Worm (Caenorhabditis elegans) whole organism, early embryonic: Measurements from ENCODE around the gene plg-1.

Source experiments
- B0310.2 ChIP-seq: sonication (generic microtip); optimal IDR thresholded peaks from 2 replicates; lab custom pipeline; 2016; ENCODE audit warnings: mild to moderate bottlenecking, missing genetic modification characterization, missing compliant biosample characterization
- F13C5.2 ChIP-seq: sonication (generic microtip); optimal IDR thresholded peaks from 2 replicates; lab custom pipeline; 2017; ENCODE audit warnings: mild to moderate bottlenecking, missing genetic modification characterization, inconsistent platforms, missing compliant biosample characterization
- aly-1 ChIP-seq: sonication (generic microtip); optimal IDR thresholded peaks from 2 replicates; lab custom pipeline; 2016; ENCODE audit warnings: missing genetic modification characterization, missing compliant biosample characterization
- ama-1 ChIP-seq: fragments of 150-350 bp; optimal IDR thresholded peaks from 2 replicates; lab custom pipeline; 2014
- ceh-13 ChIP-seq: fragments of 200-800 bp; sonication (Bioruptor generic); optimal IDR thresholded peaks from 2 replicates; lab custom pipeline; 2018; ENCODE audit warnings: mild to moderate bottlenecking, missing genetic modification characterization, missing compliant biosample characterization
- ceh-36 ChIP-seq: sonication (generic microtip); optimal IDR thresholded peaks from 2 replicates; lab custom pipeline; 2016; ENCODE audit warnings: missing genetic modification characterization, inconsistent platforms, missing compliant biosample characterization
- ets-7 ChIP-seq: sonication (generic microtip); optimal IDR thresholded peaks from 2 replicates; lab custom pipeline; 2016; ENCODE audit warnings: missing genotype, missing genetic modification characterization, missing compliant biosample characterization
- flt-1 ChIP-seq: fragments of 200-800 bp; sonication (Bioruptor generic); IDR thresholded peaks from 2 replicates; pipeline ENCODE4 v1.3.6; 2022; ENCODE audit warnings: missing genetic modification characterization, missing compliant biosample characterization
- hmbx-1 ChIP-seq: sonication (generic microtip); optimal IDR thresholded peaks from 2 replicates; lab custom pipeline; 2016; ENCODE audit warnings: mild to moderate bottlenecking, missing genetic modification characterization, missing compliant biosample characterization
- hmg-4 ChIP-seq: fragments of 200-800 bp; sonication (Bioruptor generic); optimal IDR thresholded peaks from 2 replicates; lab custom pipeline; 2018; ENCODE audit warnings: mild to moderate bottlenecking, missing genetic modification characterization, missing compliant biosample characterization
- hnd-1 ChIP-seq: sonication (generic microtip); optimal IDR thresholded peaks from 2 replicates; lab custom pipeline; 2016; ENCODE audit warnings: missing genetic modification characterization, missing compliant biosample characterization
- pes-1 ChIP-seq: fragments of 200-800 bp; sonication (Bioruptor generic); IDR thresholded peaks from 2 replicates; pipeline ENCODE4 v1.3.6; 2022; ENCODE audit warnings: missing genetic modification reagents, missing genetic modification characterization, missing compliant biosample characterization
- scrt-1 ChIP-seq: fragments of 200-800 bp; sonication (Bioruptor generic); IDR thresholded peaks from 2 replicates; pipeline ENCODE4 v1.3.6; 2022; ENCODE audit warnings: missing genetic modification characterization, missing compliant biosample characterization
- sea-1 ChIP-seq: fragments of 200-800 bp; sonication (Bioruptor generic); conservative IDR thresholded peaks from 2 replicates; pipeline ENCODE4 v1.3.6; 2022; ENCODE audit warnings: missing genetic modification characterization, missing compliant biosample characterization
- tbx-11 ChIP-seq: fragments of 200-800 bp; sonication (Bioruptor generic); IDR thresholded peaks from 2 replicates; pipeline ENCODE4 v1.3.6; 2022; ENCODE audit warnings: missing genetic modification characterization, missing compliant biosample characterization
- tbx-37 ChIP-seq: fragments of 200-800 bp; sonication (Bioruptor generic); conservative IDR thresholded peaks from 2 replicates; pipeline ENCODE4 v1.3.6; 2022; ENCODE audit warnings: missing genetic modification reagents, missing genetic modification characterization, missing compliant biosample characterization
- tra-4 ChIP-seq: sonication (generic microtip); optimal IDR thresholded peaks from 2 replicates; lab custom pipeline; 2017; ENCODE audit warnings: missing genetic modification characterization, missing compliant biosample characterization

plg-1 gene

ce11 chrIII:8824556-8824955, 27.5 kb upstream of the plg-1 start:
- no peak for TF ChIP-seq scrt-1 (GFP tag; lab: Robert Waterston, UW)
- TF ChIP-seq hmbx-1: no peak

- no peak for TF ChIP-seq ceh-13
- no peak for TF ChIP-seq ama-1
- TF ChIP-seq hmg-4: no peak
- no peak for TF ChIP-seq ceh-36 (tag; lab: Kevin White, UChicago)
- no peak for TF ChIP-seq B0310.2 (tag; lab: Kevin White, UChicago)
- TF ChIP-seq F13C5.2 (tag; lab: Kevin White, UChicago): no peak
- no peak for TF ChIP-seq hmbx-1
- no peak for TF ChIP-seq tra-4
- TF ChIP-seq ets-7: no peak
- TF ChIP-seq tbx-11 (GFP tag; lab: Robert Waterston, UW): no peak
- no peak for TF ChIP-seq pes-1 (GFP tag; lab: Robert Waterston, UW)
- no peak for TF ChIP-seq tbx-37 (GFP tag; lab: Robert Waterston, UW)
- no peak for TF ChIP-seq aly-1 (tag; lab: Kevin White, UChicago)
- no peak for TF ChIP-seq scrt-1 (GFP tag; lab: Robert Waterston, UW)
- no peak for TF ChIP-seq hnd-1
Observed at ce11 chrIII:8827128-8827527, 24.9 kb upstream of the plg-1 start, which contains the start of gene F54F2.9. TSS of gene F54F2.9 (minus strand) at chrIII:8827228.

- TF ChIP-seq hmbx-1: no peak
- TF ChIP-seq ceh-36 (tag; lab: Kevin White, UChicago): no peak
- no peak for TF ChIP-seq ets-7
- no peak for TF ChIP-seq ceh-13
- no peak for TF ChIP-seq hnd-1
- TF ChIP-seq pes-1 (GFP tag; lab: Robert Waterston, UW): no peak
- TF ChIP-seq tra-4: no peak
- no peak for TF ChIP-seq sea-1 (GFP tag; lab: Robert Waterston, UW)
- TF ChIP-seq scrt-1 (GFP tag; lab: Robert Waterston, UW): no peak
- no peak for TF ChIP-seq B0310.2 (tag; lab: Kevin White, UChicago)
- TF ChIP-seq F13C5.2 (tag; lab: Kevin White, UChicago): no peak
- no peak for TF ChIP-seq tbx-11 (GFP tag; lab: Robert Waterston, UW)
- no peak for TF ChIP-seq aly-1 (tag; lab: Kevin White, UChicago)
- TF ChIP-seq flt-1 (GFP tag; lab: Robert Waterston, UW): no peak
- no peak for TF ChIP-seq tbx-37 (GFP tag; lab: Robert Waterston, UW)
- no peak for TF ChIP-seq ama-1
Observed at ce11 chrIII:8829245-8829644, 22.8 kb upstream of the plg-1 start, which contains the start of gene F44E2.3. TSS of gene F44E2.3 (minus strand) at chrIII:8829305.

ce11 chrIII:8831059-8831750, 20.9 kb upstream of the plg-1 start, which contains the start of gene F44E2.10:
TSS of gene F44E2.10 (minus strand) at chrIII:8831109.
- TF ChIP-seq aly-1 (tag; lab: Kevin White, UChicago): no peak
- TF ChIP-seq F13C5.2 (tag; lab: Kevin White, UChicago): no peak
- TF ChIP-seq hmbx-1: no peak
- TF ChIP-seq ama-1: no peak
- no peak for TF ChIP-seq ets-7

- TF ChIP-seq hmbx-1: no peak
- TF ChIP-seq sea-1 (GFP tag; lab: Robert Waterston, UW): no peak
- TF ChIP-seq pes-1 (GFP tag; lab: Robert Waterston, UW): no peak
- no peak for TF ChIP-seq hnd-1
- TF ChIP-seq flt-1 (GFP tag; lab: Robert Waterston, UW): no peak
- TF ChIP-seq tbx-11 (GFP tag; lab: Robert Waterston, UW): no peak
- TF ChIP-seq F13C5.2 (tag; lab: Kevin White, UChicago): no peak
- TF ChIP-seq ets-7: no peak
- no peak for TF ChIP-seq hmg-4
- TF ChIP-seq tbx-37 (GFP tag; lab: Robert Waterston, UW): no peak
- TF ChIP-seq tra-4: no peak
- TF ChIP-seq ceh-13: no peak
- TF ChIP-seq B0310.2 (tag; lab: Kevin White, UChicago): no peak
- TF ChIP-seq scrt-1 (GFP tag; lab: Robert Waterston, UW): no peak
Observed at ce11 chrIII:8838075-8838474, 14.0 kb upstream of the plg-1 start, which contains the start of gene F44E2.4. TSS of gene F44E2.4 (minus strand) at chrIII:8838424.

- TF ChIP-seq hmg-4: peak; percentile 18
- no peak for TF ChIP-seq scrt-1 (GFP tag; lab: Robert Waterston, UW)
Observed at ce11 chrIII:8839813-8840212, 12.2 kb upstream of the plg-1 start.

ce11 chrIII:8844137-8844536, 7.9 kb upstream of the plg-1 start:
- TF ChIP-seq hmg-4 (no peak), B0310.2 (tag; lab: Kevin White, UChicago) (no peak), scrt-1 (GFP tag; lab: Robert Waterston, UW) (no peak), ceh-13 (no peak), tbx-11 (GFP tag; lab: Robert Waterston, UW) (no peak), tbx-37 (GFP tag; lab: Robert Waterston, UW) (no peak), aly-1 (tag; lab: Kevin White, UChicago) (no peak), F13C5.2 (tag; lab: Kevin White, UChicago) (no peak), ets-7 (no peak), hnd-1 (no peak), ama-1 (no peak), hmbx-1 (no peak), sea-1 (GFP tag; lab: Robert Waterston, UW) (no peak), pes-1 (GFP tag; lab: Robert Waterston, UW) (no peak)

- no peak for TF ChIP-seq tbx-37 (GFP tag; lab: Robert Waterston, UW)
- TF ChIP-seq ets-7: no peak
- TF ChIP-seq hmg-4: no peak
- TF ChIP-seq ceh-13: no peak
- TF ChIP-seq ama-1: no peak
- TF ChIP-seq aly-1 (tag; lab: Kevin White, UChicago): no peak
- no peak for TF ChIP-seq scrt-1 (GFP tag; lab: Robert Waterston, UW)
- TF ChIP-seq tbx-11 (GFP tag; lab: Robert Waterston, UW): no peak
- no peak for TF ChIP-seq flt-1 (GFP tag; lab: Robert Waterston, UW)
- no peak for TF ChIP-seq B0310.2 (tag; lab: Kevin White, UChicago)
- TF ChIP-seq pes-1 (GFP tag; lab: Robert Waterston, UW): no peak
- no peak for TF ChIP-seq hnd-1
- TF ChIP-seq hmbx-1: no peak
Observed at ce11 chrIII:8845114-8845513, 6.9 kb upstream of the plg-1 start, which contains the start of gene F44E2.6. TSS of gene F44E2.6 (minus strand) at chrIII:8845214.
